Worm (Caenorhabditis elegans): ENCODE measurements around the gene T04F3.5.

T04F3.5 gene

ce11 chrV:11782809-11783440 lies 22.5 kb downstream of the T04F3.5 start, which contains the start of gene F55A11.11 (continued):
- peak; percentile 97 for TF ChIP-seq nhr-41 (GFP tag; IDR thresholded peaks at IDR 0.05)
- peak; percentile 84 for TF ChIP-seq duxl-1 (tag; optimal IDR thresholded peaks at IDR 0.05; ENCODE audit: poor library complexity)
- TF ChIP-seq ZK337.2 (GFP tag; IDR thresholded peaks at IDR 0.05): peak; percentile 91
- TF ChIP-seq madf-9 (GFP tag; conservative IDR thresholded peaks at IDR 0.05): peak; percentile 90
- TF ChIP-seq daf-19 (GFP tag; conservative IDR thresholded peaks at IDR 0.05): peak; percentile 94
- peak; percentile 95 for TF ChIP-seq Y105C5A.15 (GFP tag; IDR thresholded peaks at IDR 0.05)
- TF ChIP-seq D1046.2 (GFP tag; IDR thresholded peaks at IDR 0.05): peak; percentile 93
- TF ChIP-seq daf-16 (GFP tag; optimal IDR thresholded peaks at IDR 0.05): peak; percentile 77 to 97
- peak; percentile 71 for TF ChIP-seq daf-16 (tag; optimal IDR thresholded peaks at IDR 0.05)
- peak; percentile 65 for TF ChIP-seq ama-1 (optimal IDR thresholded peaks at IDR 0.05)
- TF ChIP-seq nhr-77 (tag; optimal IDR thresholded peaks at IDR 0.05): peak; percentile 12
- TF ChIP-seq zip-2 (tag; optimal IDR thresholded peaks at IDR 0.05): peak; percentile 68
- TF ChIP-seq F44E2.7 (GFP tag; IDR thresholded peaks at IDR 0.05): peak; percentile 98
- no peak for TF ChIP-seq ceh-82 (tag; optimal IDR thresholded peaks at IDR 0.05)
- TF ChIP-seq ztf-11 (tag; optimal IDR thresholded peaks at IDR 0.05): no peak
- peak; percentile 73 for TF ChIP-seq hlh-11 (tag; optimal IDR thresholded peaks at IDR 0.05)
- peak; percentile 76 for TF ChIP-seq unc-130 (GFP tag; optimal IDR thresholded peaks at IDR 0.05)
- peak; percentile 96 for TF ChIP-seq sdz-12 (GFP tag; optimal IDR thresholded peaks at IDR 0.05)
- peak; percentile 92 for TF ChIP-seq hmg-1.1 (GFP tag; IDR thresholded peaks at IDR 0.05)
- TF ChIP-seq lim-7 (GFP tag; IDR thresholded peaks at IDR 0.05): peak; percentile 97
- TF ChIP-seq attf-4 (tag; optimal IDR thresholded peaks at IDR 0.05): no peak
- peak; percentile 92 for TF ChIP-seq snpc-1.2 (GFP tag; IDR thresholded peaks at IDR 0.05)
- TF ChIP-seq nhr-42 (GFP tag; IDR thresholded peaks at IDR 0.05): peak; percentile 91
- peak; percentile 76 for TF ChIP-seq F10B5.3 (tag; optimal IDR thresholded peaks at IDR 0.05)
- peak; percentile 87 for TF ChIP-seq F49E8.2 (tag; optimal IDR thresholded peaks at IDR 0.05; ENCODE audit: borderline replicate concordance)
- no peak for TF ChIP-seq cey-2 (tag; optimal IDR thresholded peaks at IDR 0.05; ENCODE audit: borderline replicate concordance, insufficient read depth)
- TF ChIP-seq hlh-30 (tag; optimal IDR thresholded peaks at IDR 0.05; ENCODE audit: insufficient read depth): peak; percentile 64
- no peak for TF ChIP-seq nhr-76 (tag; optimal IDR thresholded peaks at IDR 0.05)
- peak; percentile 53 for TF ChIP-seq F37D6.2 (tag; optimal IDR thresholded peaks at IDR 0.05)
- peak; percentile 58 for TF ChIP-seq nhr-11 (tag; optimal IDR thresholded peaks at IDR 0.05)
- TF ChIP-seq vab-7 (GFP tag; IDR thresholded peaks at IDR 0.05): peak; percentile 96
- TF ChIP-seq lsy-2 (tag; optimal IDR thresholded peaks at IDR 0.05): peak in 1 of 2 experiments; percentile 79
- peak; percentile 99 for TF ChIP-seq aha-1 (tag)
- TF ChIP-seq daf-12 (tag; optimal IDR thresholded peaks at IDR 0.05): no peak
- peak; percentile 91 for TF ChIP-seq Y48G9A.11 (GFP tag; IDR thresholded peaks at IDR 0.05)
- TF ChIP-seq madf-5 (GFP tag; IDR thresholded peaks at IDR 0.05): peak; percentile 90 to 91
- TF ChIP-seq lir-3 (tag; optimal IDR thresholded peaks at IDR 0.05): peak; percentile 83
- TF ChIP-seq R02D3.7 (tag; optimal IDR thresholded peaks at IDR 0.05): peak; percentile 38
- TF ChIP-seq dpl-1 (GFP tag; optimal IDR thresholded peaks at IDR 0.05): peak; percentile 53
- peak; percentile 97 for TF ChIP-seq pha-4 (GFP tag; IDR thresholded peaks at IDR 0.05)
- no peak for TF ChIP-seq pha-4 (tag; optimal IDR thresholded peaks at IDR 0.05)
- no peak for TF ChIP-seq fos-1 (tag; optimal IDR thresholded peaks at IDR 0.05)
- no peak for TF ChIP-seq ceh-28 (tag; optimal IDR thresholded peaks at IDR 0.05)
- TF ChIP-seq mdl-1 (tag; optimal IDR thresholded peaks at IDR 0.05): peak; percentile 6 to 33
- peak; percentile 90 for TF ChIP-seq ceh-20 (GFP tag; IDR thresholded peaks at IDR 0.05)
- no peak for TF ChIP-seq ces-1 (GFP tag; optimal IDR thresholded peaks at IDR 0.05)
- peak; percentile 87 for TF ChIP-seq ztf-7 (tag; optimal IDR thresholded peaks at IDR 0.05)
- TF ChIP-seq daf-8 (GFP tag; IDR thresholded peaks at IDR 0.05): peak; percentile 98
- no peak for TF ChIP-seq zag-1 (tag; optimal IDR thresholded peaks at IDR 0.05)
- peak; percentile 66 for TF ChIP-seq zfp-2 (tag; optimal IDR thresholded peaks at IDR 0.05)
- TF ChIP-seq skn-1 (tag; optimal IDR thresholded peaks at IDR 0.05): no peak
- TF ChIP-seq mxl-3 (GFP tag; optimal IDR thresholded peaks at IDR 0.05): peak; percentile 87
